Worm (Caenorhabditis elegans): ENCODE measurements around the gene abi-1.

The abi-1 gene

DNA sequence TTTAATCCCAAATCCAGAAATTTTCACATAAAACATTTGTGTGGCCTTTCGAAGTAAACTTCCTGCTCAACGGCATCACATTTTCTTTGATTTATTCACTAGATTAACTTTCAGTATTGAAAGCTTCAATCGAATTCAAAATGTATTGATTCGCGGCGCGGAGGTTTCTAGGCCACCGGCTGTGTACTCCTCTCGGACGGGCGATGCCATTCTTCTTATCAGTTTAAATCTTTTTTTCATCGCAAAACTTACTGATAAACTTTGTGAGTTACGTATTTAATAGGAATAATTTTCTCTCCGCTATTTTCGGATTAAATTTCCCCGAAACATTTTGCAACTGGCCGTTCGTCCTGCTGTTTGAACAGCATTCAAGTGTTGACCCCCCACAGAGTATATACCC is 29.3 kb upstream of the abi-1 start (continued):
- TF ChIP-seq nhr-25 (tag; optimal IDR thresholded peaks at IDR 0.05; ENCODE audit: borderline replicate concordance, insufficient read depth) (no peak), ceh-82 (tag; optimal IDR thresholded peaks at IDR 0.05) (no peak), ceh-28 (tag; optimal IDR thresholded peaks at IDR 0.05) (peak; percentile 17), nhr-111 (GFP tag; optimal IDR thresholded peaks at IDR 0.05) (no peak), pha-4 (GFP tag; IDR thresholded peaks at IDR 0.05) (no peak), pha-4 (tag; optimal IDR thresholded peaks at IDR 0.05) (no peak), F10B5.3 (tag; optimal IDR thresholded peaks at IDR 0.05) (peak; percentile 7), php-3 (GFP tag; IDR thresholded peaks at IDR 0.05) (no peak), nhr-10 (tag; optimal IDR thresholded peaks at IDR 0.05) (no peak), tra-1 (GFP tag; IDR thresholded peaks at IDR 0.05) (peak; percentile 83), F26F4.8 (GFP tag; conservative IDR thresholded peaks at IDR 0.05) (no peak), lin-15B (tag; optimal IDR thresholded peaks at IDR 0.05) (no peak), gei-8 (GFP tag; optimal IDR thresholded peaks at IDR 0.05) (no peak), dpl-1 (GFP tag; optimal IDR thresholded peaks at IDR 0.05) (peak; percentile 93), daf-19 (GFP tag; conservative IDR thresholded peaks at IDR 0.05) (no peak), nhr-11 (tag; optimal IDR thresholded peaks at IDR 0.05) (no peak), unc-130 (GFP tag; optimal IDR thresholded peaks at IDR 0.05) (peak; percentile 72), mxl-2 (GFP tag; conservative IDR thresholded peaks at IDR 0.05) (no peak), lin-29 (GFP tag; IDR thresholded peaks at IDR 0.05) (no peak), F49E8.2 (tag; optimal IDR thresholded peaks at IDR 0.05; ENCODE audit: borderline replicate concordance) (no peak), lin-39 (tag; optimal IDR thresholded peaks at IDR 0.05) (no peak), nhr-41 (GFP tag; IDR thresholded peaks at IDR 0.05) (no peak), zfp-3 (GFP tag; conservative IDR thresholded peaks at IDR 0.05) (no peak), mdl-1 (tag; optimal IDR thresholded peaks at IDR 0.05) (peak in 1 of 2 experiments; percentile 26), hif-1 (tag; optimal IDR thresholded peaks at IDR 0.05) (peak in 1 of 2 experiments; percentile 88), nhr-28 (tag; optimal IDR thresholded peaks at IDR 0.05) (peak; percentile 67), zip-2 (tag; optimal IDR thresholded peaks at IDR 0.05) (no peak), lin-1 (GFP tag; IDR thresholded peaks at IDR 0.05) (0 out of 2 replicates have a peak, but pooled peaks have one; percentile 32), dmd-8 (GFP tag; IDR thresholded peaks at IDR 0.05) (no peak), mxl-3 (GFP tag; optimal IDR thresholded peaks at IDR 0.05) (peak; percentile 13), ZK337.2 (GFP tag; IDR thresholded peaks at IDR 0.05) (peak; percentile 89), hlh-30 (tag; optimal IDR thresholded peaks at IDR 0.05; ENCODE audit: insufficient read depth) (peak; percentile 28)

DNA sequence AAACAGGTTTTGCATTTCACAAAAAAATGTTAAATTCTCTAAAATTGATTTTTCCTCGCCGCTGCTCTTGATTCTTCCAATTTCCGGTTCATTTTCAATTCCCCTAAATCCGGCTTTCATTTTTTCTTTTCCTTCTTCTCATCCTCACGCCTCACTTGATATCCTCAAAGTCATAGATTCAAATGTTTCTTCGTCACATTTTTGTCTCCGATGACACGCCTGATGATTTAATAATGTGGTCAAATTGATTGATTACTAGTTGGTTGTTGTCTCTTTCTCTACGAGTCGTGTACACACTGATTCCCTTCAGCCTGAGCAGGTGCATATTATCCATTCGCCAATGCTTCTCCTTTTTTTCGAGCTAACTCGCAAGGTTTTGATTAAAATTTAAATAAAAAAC is 28.9 kb upstream of the abi-1 start:
- TF ChIP-seq unc-62 (GFP tag; optimal IDR thresholded peaks at IDR 0.05 in 1 of 2), result peak in 1 of 2 experiments; percentile 50
- no peak for TF ChIP-seq unc-62 (tag; optimal IDR thresholded peaks at IDR 0.05)
- no peak for TF ChIP-seq nhr-10 (tag; optimal IDR thresholded peaks at IDR 0.05)

DNA sequence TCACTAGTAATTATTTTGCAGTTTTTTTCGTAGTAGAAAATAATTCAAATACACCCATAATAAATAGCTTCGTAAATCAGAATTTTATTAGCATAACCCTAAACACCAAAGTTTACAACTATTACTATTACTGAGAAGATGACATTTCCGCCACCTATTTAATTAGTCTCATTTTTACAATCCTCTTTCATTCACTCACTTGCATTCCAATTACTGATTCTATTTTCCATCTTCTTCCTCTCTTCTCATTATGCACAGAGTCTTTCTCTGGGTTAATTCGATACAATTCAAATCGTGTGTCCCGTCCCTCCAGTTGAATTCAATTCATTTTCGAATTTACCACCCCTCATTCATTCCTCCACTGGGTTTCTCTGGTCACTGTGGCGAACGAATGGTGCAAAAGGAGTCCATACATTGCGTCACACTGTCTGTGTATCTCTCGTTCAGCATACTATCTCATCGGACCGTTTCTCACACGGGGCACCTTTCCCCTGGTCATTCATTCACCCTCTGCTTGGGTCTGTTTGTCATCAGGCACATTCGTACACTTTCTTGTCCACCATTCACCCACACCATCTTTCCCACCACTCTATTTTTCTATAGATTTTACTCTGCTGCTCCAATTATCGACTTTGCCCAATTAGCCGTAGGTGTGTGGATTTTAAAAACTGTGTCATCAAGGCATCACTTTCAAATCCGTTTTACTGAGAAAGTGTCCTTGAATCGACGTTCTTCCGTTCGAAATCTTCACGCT is 27.9 kb upstream of the abi-1 start:
- TF ChIP-seq unc-62 (GFP tag; optimal IDR thresholded peaks at IDR 0.05 in 1 of 2), result peak in 1 of 2 experiments; percentile 65
- no peak for TF ChIP-seq unc-62 (tag; optimal IDR thresholded peaks at IDR 0.05)
- TF ChIP-seq arid-1 (GFP tag; conservative IDR thresholded peaks at IDR 0.05), result no peak
- no peak for TF ChIP-seq unc-130 (GFP tag; optimal IDR thresholded peaks at IDR 0.05)
- TF ChIP-seq fos-1 (tag; optimal IDR thresholded peaks at IDR 0.05), result no peak
- TF ChIP-seq daf-19 (GFP tag; conservative IDR thresholded peaks at IDR 0.05), result no peak
- no peak for TF ChIP-seq Y5F2A.4 (GFP tag; optimal IDR thresholded peaks at IDR 0.05)
- no peak for TF ChIP-seq nhr-76 (tag; optimal IDR thresholded peaks at IDR 0.05)
